Worm (Caenorhabditis elegans) whole organism, L1 larva: Measurements from ENCODE around the gene C03H5.5.

Experiments used
- ces-1 ChIP-seq: fragments of 150-350 bp; optimal IDR thresholded peaks from 2 replicates; lab custom pipeline; 2014; ENCODE audit warnings: missing biosample characterization, missing genetic modification reagents, missing genetic modification characterization
- elt-2 ChIP-seq: sonication (generic microtip); optimal IDR thresholded peaks from 2 replicates; lab custom pipeline; 2016; ENCODE audit warnings: missing genetic modification characterization, mild to moderate bottlenecking, inconsistent platforms, missing compliant biosample characterization, missing genetic modification reagents
- elt-3 ChIP-seq, 6 experiments: fragments of 150-350 bp in 1 of 6; sonication (generic microtip); optimal IDR thresholded peaks; 2 replicates each; lab custom pipeline; 2017 to 2018; ENCODE audit warnings: missing biosample characterization in 6 of 6, missing genetic modification characterization in 6 of 6, inconsistent platforms in 1 of 6
- fos-1 ChIP-seq: fragments of 150-350 bp; optimal IDR thresholded peaks from 2 replicates; lab custom pipeline; 2014; ENCODE audit warnings: missing biosample characterization, missing genetic modification characterization
- mdl-1 ChIP-seq, 2 experiments: fragments of 150-350 bp; optimal IDR thresholded peaks; 2 replicates each; lab custom pipeline; 2014 to 2017; ENCODE audit warnings: missing biosample characterization in 2 of 2, missing genetic modification characterization in 2 of 2, inconsistent platforms in 1 of 2
- nhr-76 ChIP-seq: sonication (generic microtip); optimal IDR thresholded peaks from 2 replicates; lab custom pipeline; 2017; ENCODE audit warnings: missing biosample characterization, missing genetic modification characterization
- pag-3 ChIP-seq: sonication (generic microtip); optimal IDR thresholded peaks from 2 replicates; lab custom pipeline; 2017; ENCODE audit warnings: missing genetic modification characterization, mild to moderate bottlenecking, missing compliant biosample characterization, antibody characterized with exemption, borderline replicate concordance; ENCODE audit not compliant: insufficient read depth
- unc-62 ChIP-seq: fragments of 150-350 bp; optimal IDR thresholded peaks from 2 replicates; lab custom pipeline; 2014; ENCODE audit warnings: missing biosample characterization, missing genetic modification reagents, missing genetic modification characterization
- xbp-1 ChIP-seq: sonication (generic microtip); optimal IDR thresholded peaks from 2 replicates; lab custom pipeline; 2016; ENCODE audit warnings: missing genetic modification characterization, missing compliant biosample characterization
- ztf-11 ChIP-seq, 2 experiments: sonication (generic microtip); optimal IDR thresholded peaks; 2 replicates each; lab custom pipeline; 2016 to 2017; ENCODE audit warnings: missing genetic modification characterization in 2 of 2, missing biosample characterization in 1 of 2, missing compliant biosample characterization in 1 of 2

- no peak for TF ChIP-seq elt-3 (tag; optimal IDR thresholded peaks at IDR 0.05; lab: Kevin White, UChicago)
- TF ChIP-seq elt-2 (tag; lab: Kevin White, UChicago), result no peak
- no peak for TF ChIP-seq nhr-76 (tag; lab: Kevin White, UChicago)
- TF ChIP-seq ces-1 (GFP tag; lab: Kevin White, UChicago), result no peak
- no peak for TF ChIP-seq pag-3 (tag; lab: Kevin White, UChicago)
- TF ChIP-seq xbp-1 (tag; lab: Kevin White, UChicago), result no peak
- TF ChIP-seq unc-62 (GFP tag; lab: Kevin White, UChicago), result no peak
- no peak for TF ChIP-seq mdl-1 (tag; optimal IDR thresholded peaks at IDR 0.05; lab: Kevin White, UChicago)
- no peak for TF ChIP-seq ztf-11 (tag; optimal IDR thresholded peaks at IDR 0.05; lab: Kevin White, UChicago)
- no peak for TF ChIP-seq fos-1 (tag; lab: Kevin White, UChicago)
Measured at ce11 chrII:423086-423485, 37.9 kb upstream of the C03H5.5 start, which contains the start of gene C24H12.8.
